Fruit fly (Drosophila melanogaster) whole organism, prepupa: Measurements from ENCODE around the gene CG1116.

Experiments
- CG10631 ChIP-seq: fragments of 200-800 bp; sonication (Bioruptor generic); optimal IDR thresholded peaks from 2 replicates; lab custom pipeline; 2016; ENCODE audit warnings: missing biosample characterization, missing genetic modification characterization
- CG10669 ChIP-seq: fragments of 200-800 bp; sonication (Bioruptor generic); optimal IDR thresholded peaks from 3 replicates; lab custom pipeline; 2018; ENCODE audit warnings: missing biosample characterization, mild to moderate bottlenecking, missing genetic modification characterization, moderate library complexity
- CG11294 ChIP-seq: fragments of 200-800 bp; sonication (Bioruptor generic); IDR thresholded peaks from 2 replicates; pipeline ENCODE4 v1.3.6; 2022; ENCODE audit warnings: missing biosample characterization, missing genetic modification characterization
- CG11762 ChIP-seq: fragments of 200-800 bp; sonication (Bioruptor generic); optimal IDR thresholded peaks from 3 replicates; lab custom pipeline; 2016; ENCODE audit warnings: missing biosample characterization, missing genetic modification characterization; ENCODE audit not compliant: insufficient read depth
- CG11902 ChIP-seq: fragments of 200-800 bp; sonication (Bioruptor generic); optimal IDR thresholded peaks from 3 replicates; lab custom pipeline; 2016; ENCODE audit warnings: missing biosample characterization, missing genetic modification characterization
- CG15336 ChIP-seq: fragments of 200-800 bp; sonication (Bioruptor generic); IDR thresholded peaks from 2 replicates; pipeline ENCODE4 v1.3.6; 2022; ENCODE audit warnings: missing biosample characterization, missing genetic modification characterization
- CG1621 ChIP-seq: fragments of 200-800 bp; sonication (Bioruptor generic); optimal IDR thresholded peaks from 3 replicates; lab custom pipeline; 2018; ENCODE audit warnings: missing biosample characterization, mild to moderate bottlenecking, missing genetic modification characterization
- CG16779 ChIP-seq: fragments of 200-800 bp; sonication (Bioruptor generic); optimal IDR thresholded peaks from 3 replicates; lab custom pipeline; 2017; ENCODE audit warnings: missing biosample characterization, mild to moderate bottlenecking, missing genetic modification characterization
- CG3032 ChIP-seq: fragments of 200-800 bp; optimal IDR thresholded peaks from 2 replicates; lab custom pipeline; 2019; ENCODE audit warnings: missing biosample characterization, mild to moderate bottlenecking, missing genetic modification characterization, moderate library complexity
- CG31627 ChIP-seq: fragments of 200-800 bp; sonication (Bioruptor generic); optimal IDR thresholded peaks from 3 replicates; lab custom pipeline; 2016; ENCODE audit warnings: missing biosample characterization, missing genetic modification characterization
- CG32006 ChIP-seq: fragments of 200-800 bp; sonication (Bioruptor generic); optimal IDR thresholded peaks from 3 replicates; lab custom pipeline; 2017; ENCODE audit warnings: missing biosample characterization, mild to moderate bottlenecking, missing genetic modification characterization
- CG34406 ChIP-seq: fragments of 200-800 bp; sonication (Bioruptor generic); optimal IDR thresholded peaks from 3 replicates; lab custom pipeline; 2016; ENCODE audit warnings: missing biosample characterization, missing genetic modification characterization
- CG3919 ChIP-seq: fragments of 200-800 bp; sonication (Bioruptor generic); optimal IDR thresholded peaks from 3 replicates; lab custom pipeline; 2016; ENCODE audit warnings: missing biosample characterization, missing genetic modification characterization
- CG4318 ChIP-seq: fragments of 200-800 bp; sonication (Bioruptor generic); optimal IDR thresholded peaks from 3 replicates; lab custom pipeline; 2017; ENCODE audit warnings: missing biosample characterization, mild to moderate bottlenecking, missing genetic modification characterization
- CG6163 ChIP-seq: fragments of 200-800 bp; sonication (Bioruptor generic); IDR thresholded peaks from 3 replicates; pipeline ENCODE4 v1.3.6; 2022; ENCODE audit warnings: missing biosample characterization, missing genetic modification characterization
- CG6808 ChIP-seq: fragments of 200-800 bp; sonication (Bioruptor generic); optimal IDR thresholded peaks from 3 replicates; lab custom pipeline; 2017; ENCODE audit warnings: missing biosample characterization, missing genetic modification characterization, mild to moderate bottlenecking, moderate library complexity, missing genetic modification reagents
- CG8119 ChIP-seq: fragments of 200-800 bp; sonication (Bioruptor generic); IDR thresholded peaks from 3 replicates; pipeline ENCODE4 v1.3.6; 2022; ENCODE audit warnings: missing biosample characterization, missing genetic modification characterization
- CG9139 ChIP-seq: fragments of 200-800 bp; sonication (Bioruptor generic); optimal IDR thresholded peaks from 3 replicates; lab custom pipeline; 2017; ENCODE audit warnings: missing biosample characterization, mild to moderate bottlenecking, missing genetic modification characterization
- Eip75B ChIP-seq: fragments of 200-800 bp; sonication (Bioruptor generic); optimal IDR thresholded peaks from 3 replicates; lab custom pipeline; 2016; ENCODE audit warnings: missing biosample characterization, missing genetic modification characterization
- Eip78C ChIP-seq: fragments of 200-800 bp; sonication (Bioruptor generic); peaks from one replicate; lab custom pipeline; 2016; ENCODE audit warnings: missing biosample characterization, missing genetic modification characterization
- Eip93F ChIP-seq: fragments of 200-800 bp; sonication (Bioruptor generic); optimal IDR thresholded peaks from 2 replicates; lab custom pipeline; 2016; ENCODE audit warnings: missing biosample characterization, mild to moderate bottlenecking, missing genetic modification characterization
- Ets21C ChIP-seq: fragments of 200-800 bp; sonication (Bioruptor generic); optimal IDR thresholded peaks from 3 replicates; lab custom pipeline; 2016; ENCODE audit warnings: missing biosample characterization, missing genetic modification characterization
- Ets96B ChIP-seq: fragments of 200-800 bp; optimal IDR thresholded peaks from 2 replicates; lab custom pipeline; 2019; ENCODE audit warnings: missing biosample characterization, mild to moderate bottlenecking, missing genetic modification characterization, moderate library complexity
- Gug ChIP-seq: fragments of 200-800 bp; sonication (Bioruptor generic); IDR thresholded peaks from 2 replicates; pipeline ENCODE4 v1.3.6; 2022; ENCODE audit warnings: missing biosample characterization, missing genetic modification characterization
- Hr39 ChIP-seq: fragments of 200-800 bp; sonication (Bioruptor generic); optimal IDR thresholded peaks from 2 replicates; lab custom pipeline; 2016; ENCODE audit warnings: missing biosample characterization, missing genetic modification characterization
- Hr4 ChIP-seq: fragments of 200-800 bp; sonication (Bioruptor generic); optimal IDR thresholded peaks from 3 replicates; lab custom pipeline; 2016; ENCODE audit warnings: missing biosample characterization, missing genetic modification characterization
- Lpt ChIP-seq: fragments of 200-800 bp; sonication (Bioruptor generic); optimal IDR thresholded peaks from 3 replicates; lab custom pipeline; 2016; ENCODE audit warnings: missing biosample characterization, missing genetic modification characterization
- Met ChIP-seq: fragments of 200-800 bp; sonication (Bioruptor generic); optimal IDR thresholded peaks from 3 replicates; lab custom pipeline; 2016; ENCODE audit warnings: missing biosample characterization, missing genetic modification characterization
- OdsH ChIP-seq: fragments of 200-800 bp; sonication (Bioruptor generic); optimal IDR thresholded peaks from 3 replicates; lab custom pipeline; 2016; ENCODE audit warnings: missing biosample characterization, missing genetic modification characterization
- Smox ChIP-seq: fragments of 200-800 bp; sonication (Bioruptor generic); optimal IDR thresholded peaks from 3 replicates; lab custom pipeline; 2016; ENCODE audit warnings: missing biosample characterization, missing genetic modification characterization
- Sox14 ChIP-seq: fragments of 200-800 bp; sonication (Bioruptor generic); optimal IDR thresholded peaks from 3 replicates; lab custom pipeline; 2016; ENCODE audit warnings: missing biosample characterization, missing genetic modification characterization
- Sox15 ChIP-seq: fragments of 200-800 bp; sonication (Bioruptor generic); optimal IDR thresholded peaks from 3 replicates; lab custom pipeline; 2016; ENCODE audit warnings: missing biosample characterization, missing genetic modification characterization
- achi ChIP-seq: fragments of 200-800 bp; sonication (Bioruptor generic); optimal IDR thresholded peaks from 3 replicates; lab custom pipeline; 2016; ENCODE audit warnings: missing biosample characterization, missing genetic modification characterization
- acj6 ChIP-seq: fragments of 200-800 bp; sonication (Bioruptor generic); optimal IDR thresholded peaks from 3 replicates; lab custom pipeline; 2016; ENCODE audit warnings: missing biosample characterization, missing genetic modification characterization
- cyc ChIP-seq: fragments of 200-800 bp; sonication (Bioruptor generic); optimal IDR thresholded peaks from 3 replicates; lab custom pipeline; 2016; ENCODE audit warnings: missing biosample characterization, missing genetic modification characterization
- dsx ChIP-seq: fragments of 200-800 bp; optimal IDR thresholded peaks from 3 replicates; lab custom pipeline; 2019; ENCODE audit warnings: missing biosample characterization, mild to moderate bottlenecking, missing genetic modification characterization, moderate library complexity; ENCODE audit not compliant: poor library complexity, severe bottlenecking
- eg ChIP-seq: fragments of 200-800 bp; sonication (Bioruptor generic); IDR thresholded peaks from 3 replicates; pipeline ENCODE4 v1.3.6; 2022; ENCODE audit warnings: missing biosample characterization, missing genetic modification characterization
- esn ChIP-seq: fragments of 200-800 bp; sonication (Bioruptor generic); optimal IDR thresholded peaks from 2 replicates; lab custom pipeline; 2016; ENCODE audit warnings: missing biosample characterization, mild to moderate bottlenecking, missing genetic modification characterization, moderate library complexity
- fd59A ChIP-seq: fragments of 200-800 bp; sonication (Bioruptor generic); optimal IDR thresholded peaks from 2 replicates; lab custom pipeline; 2017; ENCODE audit warnings: missing biosample characterization, mild to moderate bottlenecking, missing genetic modification characterization, missing genetic modification reagents
- lz ChIP-seq: fragments of 200-800 bp; sonication (Bioruptor generic); optimal IDR thresholded peaks from 3 replicates; lab custom pipeline; 2016; ENCODE audit warnings: missing biosample characterization, missing genetic modification characterization
- net ChIP-seq: fragments of 200-800 bp; sonication (Bioruptor generic); optimal IDR thresholded peaks from 3 replicates; lab custom pipeline; 2016; ENCODE audit warnings: missing biosample characterization, missing genetic modification characterization
- spab ChIP-seq: fragments of 200-800 bp; sonication (Bioruptor generic); optimal IDR thresholded peaks from 2 replicates; lab custom pipeline; 2017; ENCODE audit warnings: missing biosample characterization, mild to moderate bottlenecking, missing genetic modification characterization, missing genetic modification reagents
- svp ChIP-seq: fragments of 200-800 bp; sonication (Bioruptor generic); peaks from one replicate; lab custom pipeline; 2016; ENCODE audit warnings: missing biosample characterization, missing genetic modification characterization
- vri ChIP-seq: fragments of 200-800 bp; sonication (Bioruptor generic); optimal IDR thresholded peaks from 3 replicates; lab custom pipeline; 2016; ENCODE audit warnings: missing biosample characterization, mild to moderate bottlenecking, missing genetic modification characterization

Gene CG1116

DNA sequence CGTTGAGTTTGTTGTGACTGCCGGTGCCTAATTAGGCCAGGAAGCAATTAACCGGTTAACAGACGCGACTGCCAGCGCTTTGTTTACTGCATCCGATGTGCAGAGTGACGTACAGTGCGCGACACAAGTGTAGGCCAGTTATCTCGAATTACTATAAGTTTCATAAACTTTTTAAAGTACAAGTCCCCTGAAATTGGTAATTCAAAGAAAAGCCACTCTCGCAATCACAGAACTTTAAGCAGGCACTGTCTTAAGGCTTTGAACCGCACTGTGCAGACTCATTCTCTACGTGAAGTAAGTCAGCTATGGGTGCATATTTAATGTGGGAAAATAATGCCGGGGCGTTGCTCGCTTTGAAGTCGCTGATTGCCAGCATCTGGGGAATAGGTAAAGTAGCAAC is 10.0 kb upstream of the CG1116 start (continued):
- TF ChIP-seq lz (peak; percentile 81), Eip78C (GFP tag; lab: Kevin White, UChicago) (peak; percentile 97), esn (GFP tag; lab: Kevin White, UChicago) (peak; percentile 85), Smox (peak; percentile 64), CG6808 (GFP tag; lab: Kevin White, UChicago) (peak; percentile 84), eg (GFP tag; lab: Robert Waterston, UW) (peak; percentile 95), fd59A (GFP tag; lab: Kevin White, UChicago) (peak; percentile 80), CG32006 (GFP tag; lab: Kevin White, UChicago) (peak; percentile 94), OdsH (GFP tag; lab: Kevin White, UChicago) (peak; percentile 92), CG4318 (GFP tag; lab: Kevin White, UChicago) (peak; percentile 85), acj6 (GFP tag; lab: Kevin White, UChicago) (peak; percentile 92), net (GFP tag; lab: Kevin White, UChicago) (peak; percentile 92), CG1621 (tag; lab: Kevin White, UChicago) (no peak), CG3032 (peak; percentile 84), Eip93F (no peak), CG8119 (peak; percentile 91), CG3919 (GFP tag; lab: Kevin White, UChicago) (peak; percentile 94), CG10669 (GFP tag; lab: Kevin White, UChicago) (peak; percentile 86), Met (GFP tag; lab: Kevin White, UChicago) (peak; percentile 82), cyc (GFP tag; lab: Kevin White, UChicago) (peak; percentile 85), vri (peak; percentile 52), Sox14 (GFP tag; lab: Kevin White, UChicago) (peak; percentile 91), spab (GFP tag; lab: Kevin White, UChicago) (peak; percentile 81), CG31627 (GFP tag; lab: Kevin White, UChicago) (peak; percentile 86), svp (GFP tag; lab: Kevin White, UChicago) (no peak), CG6163 (peak; percentile 97), achi (GFP tag; lab: Kevin White, UChicago) (peak; percentile 91), Lpt (peak; percentile 88), Ets96B (peak; percentile 86), CG10631 (GFP tag; lab: Kevin White, UChicago) (peak; percentile 83), Gug (GFP tag; lab: Robert Waterston, UW) (peak; percentile 92), Hr39 (GFP tag; lab: Kevin White, UChicago) (peak; percentile 86), CG9139 (GFP tag; lab: Kevin White, UChicago) (peak; percentile 74), CG34406 (GFP tag; lab: Kevin White, UChicago) (peak; percentile 84), Sox15 (GFP tag; lab: Kevin White, UChicago) (peak; percentile 82), Eip75B (GFP tag; lab: Kevin White, UChicago) (peak; percentile 90), CG11902 (GFP tag; lab: Kevin White, UChicago) (peak; percentile 88), CG11762 (GFP tag; lab: Kevin White, UChicago) (peak; percentile 83), Hr4 (GFP tag; lab: Kevin White, UChicago) (peak; percentile 93), CG11294 (peak; percentile 89), Ets21C (peak; percentile 64), CG16779 (tag; lab: Kevin White, UChicago) (peak; percentile 76)

DNA sequence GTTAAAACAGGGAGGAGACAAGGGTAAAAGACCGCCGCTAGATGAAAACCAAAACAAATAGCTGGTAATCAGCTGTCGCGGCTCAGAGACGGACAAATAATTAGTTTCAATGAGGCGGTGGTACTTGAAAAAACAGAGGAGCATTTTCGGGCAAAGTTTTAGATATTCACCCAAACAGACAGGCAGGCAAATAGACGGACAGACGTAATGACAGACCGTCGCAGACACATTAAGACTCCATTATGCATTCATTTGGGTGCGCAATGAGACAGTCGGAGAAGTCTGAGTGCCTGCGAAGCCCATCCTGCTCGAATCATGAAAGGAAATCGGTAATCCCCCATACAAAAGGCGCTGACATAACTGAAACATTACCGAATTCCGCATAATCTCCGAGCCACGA is 8.1 kb upstream of the CG1116 start:
- TF ChIP-seq Hr39 (GFP tag; lab: Kevin White, UChicago) (no peak), Ets96B (no peak), vri (no peak), CG11762 (GFP tag; lab: Kevin White, UChicago) (no peak), dsx (GFP tag; lab: Kevin White, UChicago) (no peak), Ets21C (no peak), CG16779 (tag; lab: Kevin White, UChicago) (no peak), CG15336 (GFP tag; lab: Robert Waterston, UW) (no peak), CG9139 (GFP tag; lab: Kevin White, UChicago) (no peak)
